Worm (Caenorhabditis elegans): ENCODE data around the gene nhr-262.

nhr-262 gene

ce11 chrV:16904612-16905011 lies at the start of gene nhr-262:
TSS of gene nhr-262 (plus strand) at chrV:16904912.
- no peak for TF ChIP-seq aly-1 (tag; optimal IDR thresholded peaks at IDR 0.05)
- no peak for TF ChIP-seq hmg-4 (GFP tag; optimal IDR thresholded peaks at IDR 0.05)
- no peak for TF ChIP-seq ets-7 (tag; optimal IDR thresholded peaks at IDR 0.05)
- TF ChIP-seq F13C5.2 (tag; optimal IDR thresholded peaks at IDR 0.05) = no peak
- TF ChIP-seq tra-4 (tag; optimal IDR thresholded peaks at IDR 0.05) = no peak
- TF ChIP-seq hmbx-1 (tag; optimal IDR thresholded peaks at IDR 0.05) = no peak
- TF ChIP-seq sea-1 (GFP tag; conservative IDR thresholded peaks at IDR 0.05) = no peak

- TF ChIP-seq ceh-36 (tag; optimal IDR thresholded peaks at IDR 0.05) (no peak), aly-1 (tag; optimal IDR thresholded peaks at IDR 0.05) (no peak)
These were observed 46.7 kb upstream of the nhr-262 start, which contains the start of the genes clec-31 and clec-22 for ce11 chrV:16857977-16858479. TSS of gene clec-31 (minus strand) at chrV:16858077. TSS of gene clec-22 (plus strand) at chrV:16858429.

- TF ChIP-seq hmg-4 (GFP tag; optimal IDR thresholded peaks at IDR 0.05) (no peak), tbx-11 (GFP tag; IDR thresholded peaks at IDR 0.05) (no peak), tbx-37 (GFP tag; conservative IDR thresholded peaks at IDR 0.05) (no peak), hnd-1 (tag; optimal IDR thresholded peaks at IDR 0.05) (no peak), F13C5.2 (tag; optimal IDR thresholded peaks at IDR 0.05) (no peak), ceh-13 (GFP tag; optimal IDR thresholded peaks at IDR 0.05) (no peak), hmbx-1 (tag; optimal IDR thresholded peaks at IDR 0.05) (no peak), tra-4 (tag; optimal IDR thresholded peaks at IDR 0.05) (no peak), ceh-36 (tag; optimal IDR thresholded peaks at IDR 0.05) (no peak), B0310.2 (tag; optimal IDR thresholded peaks at IDR 0.05) (no peak), ets-7 (tag; optimal IDR thresholded peaks at IDR 0.05) (no peak), sea-1 (GFP tag; conservative IDR thresholded peaks at IDR 0.05) (no peak), ama-1 (optimal IDR thresholded peaks at IDR 0.05) (no peak), aly-1 (tag; optimal IDR thresholded peaks at IDR 0.05) (no peak)
These were observed 43.0 kb upstream of the nhr-262 start, which contains the start of the genes clec-32 and clec-24 for ce11 chrV:16861719-16862118. TSS of gene clec-32 (minus strand) at chrV:16861819. TSS of gene clec-24 (plus strand) at chrV:16862012.

ce11 chrV:16865404-16865803 lies 39.3 kb upstream of the nhr-262 start, which contains the start of gene clec-28:
TSS of gene clec-28 (plus strand) at chrV:16865704.
- no peak for TF ChIP-seq scrt-1 (GFP tag; IDR thresholded peaks at IDR 0.05)
- no peak for TF ChIP-seq hmbx-1 (tag; optimal IDR thresholded peaks at IDR 0.05)
- no peak for TF ChIP-seq hmg-4 (GFP tag; optimal IDR thresholded peaks at IDR 0.05)
- no peak for TF ChIP-seq tra-4 (tag; optimal IDR thresholded peaks at IDR 0.05)
- no peak for TF ChIP-seq tbx-37 (GFP tag; conservative IDR thresholded peaks at IDR 0.05)
- no peak for TF ChIP-seq ets-7 (tag; optimal IDR thresholded peaks at IDR 0.05)
- TF ChIP-seq pes-1 (GFP tag; IDR thresholded peaks at IDR 0.05) = no peak
- TF ChIP-seq B0310.2 (tag; optimal IDR thresholded peaks at IDR 0.05) = no peak
- TF ChIP-seq hnd-1 (tag; optimal IDR thresholded peaks at IDR 0.05) = no peak
- no peak for TF ChIP-seq ceh-13 (GFP tag; optimal IDR thresholded peaks at IDR 0.05)
- TF ChIP-seq flt-1 (GFP tag; IDR thresholded peaks at IDR 0.05) = no peak
- TF ChIP-seq ama-1 (optimal IDR thresholded peaks at IDR 0.05) = no peak
- TF ChIP-seq aly-1 (tag; optimal IDR thresholded peaks at IDR 0.05) = no peak
- no peak for TF ChIP-seq sea-1 (GFP tag; conservative IDR thresholded peaks at IDR 0.05)
- TF ChIP-seq tbx-11 (GFP tag; IDR thresholded peaks at IDR 0.05) = no peak
- TF ChIP-seq F13C5.2 (tag; optimal IDR thresholded peaks at IDR 0.05) = no peak
- no peak for TF ChIP-seq ceh-36 (tag; optimal IDR thresholded peaks at IDR 0.05)

- no peak for TF ChIP-seq aly-1 (tag; optimal IDR thresholded peaks at IDR 0.05)
- no peak for TF ChIP-seq sea-1 (GFP tag; conservative IDR thresholded peaks at IDR 0.05)
- TF ChIP-seq pes-1 (GFP tag; IDR thresholded peaks at IDR 0.05) = no peak
- TF ChIP-seq ama-1 (optimal IDR thresholded peaks at IDR 0.05) = no peak
- no peak for TF ChIP-seq hmbx-1 (tag; optimal IDR thresholded peaks at IDR 0.05)
- no peak for TF ChIP-seq ets-7 (tag; optimal IDR thresholded peaks at IDR 0.05)
- TF ChIP-seq flt-1 (GFP tag; IDR thresholded peaks at IDR 0.05) = no peak
- TF ChIP-seq ceh-13 (GFP tag; optimal IDR thresholded peaks at IDR 0.05) = no peak
- TF ChIP-seq hmg-4 (GFP tag; optimal IDR thresholded peaks at IDR 0.05) = no peak
- no peak for TF ChIP-seq tra-4 (tag; optimal IDR thresholded peaks at IDR 0.05)
- TF ChIP-seq F13C5.2 (tag; optimal IDR thresholded peaks at IDR 0.05) = no peak
These were observed 35.0 kb upstream of the nhr-262 start, which contains the start of gene clec-33 for ce11 chrV:16869740-16870139. TSS of gene clec-33 (minus strand) at chrV:16869840.

- TF ChIP-seq ets-7 (tag; optimal IDR thresholded peaks at IDR 0.05) (no peak), tbx-11 (GFP tag; IDR thresholded peaks at IDR 0.05) (no peak), aly-1 (tag; optimal IDR thresholded peaks at IDR 0.05) (no peak), flt-1 (GFP tag; IDR thresholded peaks at IDR 0.05) (no peak), sea-1 (GFP tag; conservative IDR thresholded peaks at IDR 0.05) (no peak), tbx-37 (GFP tag; conservative IDR thresholded peaks at IDR 0.05) (no peak), pes-1 (GFP tag; IDR thresholded peaks at IDR 0.05) (no peak), ama-1 (optimal IDR thresholded peaks at IDR 0.05) (no peak), F13C5.2 (tag; optimal IDR thresholded peaks at IDR 0.05) (no peak), B0310.2 (tag; optimal IDR thresholded peaks at IDR 0.05) (no peak), hnd-1 (tag; optimal IDR thresholded peaks at IDR 0.05) (no peak), hmg-4 (GFP tag; optimal IDR thresholded peaks at IDR 0.05) (no peak)
These were observed 33.3 kb upstream of the nhr-262 start, which contains the start of gene thn-4 for ce11 chrV:16871387-16871786. TSS of gene thn-4 (minus strand) at chrV:16871487.

- no peak for TF ChIP-seq flt-1 (GFP tag; IDR thresholded peaks at IDR 0.05)
- TF ChIP-seq ceh-36 (tag; optimal IDR thresholded peaks at IDR 0.05) = no peak
- TF ChIP-seq B0310.2 (tag; optimal IDR thresholded peaks at IDR 0.05) = no peak
- TF ChIP-seq F13C5.2 (tag; optimal IDR thresholded peaks at IDR 0.05) = no peak
- no peak for TF ChIP-seq tra-4 (tag; optimal IDR thresholded peaks at IDR 0.05)
- TF ChIP-seq ceh-13 (GFP tag; optimal IDR thresholded peaks at IDR 0.05) = no peak
- no peak for TF ChIP-seq tbx-37 (GFP tag; conservative IDR thresholded peaks at IDR 0.05)
- TF ChIP-seq hmbx-1 (tag; optimal IDR thresholded peaks at IDR 0.05) = no peak
- TF ChIP-seq hmg-4 (GFP tag; optimal IDR thresholded peaks at IDR 0.05) = no peak
- TF ChIP-seq tbx-11 (GFP tag; IDR thresholded peaks at IDR 0.05) = no peak
- no peak for TF ChIP-seq pes-1 (GFP tag; IDR thresholded peaks at IDR 0.05)
- no peak for TF ChIP-seq sea-1 (GFP tag; conservative IDR thresholded peaks at IDR 0.05)
- TF ChIP-seq scrt-1 (GFP tag; IDR thresholded peaks at IDR 0.05) = no peak
- no peak for TF ChIP-seq ama-1 (optimal IDR thresholded peaks at IDR 0.05)
These were observed 31.1 kb upstream of the nhr-262 start, which contains the start of gene srw-23 for ce11 chrV:16873642-16874041. TSS of gene srw-23 (plus strand) at chrV:16873942.

All from whole organism, early embryonic.